Fruit fly (Drosophila melanogaster) whole organism, pupa: ENCODE measurements around the gene CG33111.

Experiments
- CG10348 ChIP-seq: fragments of 200-800 bp; sonication (Bioruptor generic); IDR thresholded peaks from 2 replicates; pipeline ENCODE4 v1.3.6; 2022; ENCODE audit warnings: missing biosample characterization, missing genetic modification characterization
- CG12605 ChIP-seq: fragments of 200-800 bp; sonication (Bioruptor generic); IDR thresholded peaks from 2 replicates; pipeline ENCODE4 v1.3.6; 2022; ENCODE audit warnings: missing biosample characterization, missing genetic modification characterization
- CG13204 ChIP-seq: fragments of 200-800 bp; sonication (Bioruptor generic); optimal IDR thresholded peaks from 2 replicates; lab custom pipeline; 2018; ENCODE audit warnings: missing biosample characterization, mild to moderate bottlenecking, missing genetic modification characterization, moderate library complexity
- CG14655 ChIP-seq: fragments of 200-800 bp; sonication (Bioruptor generic); optimal IDR thresholded peaks from 3 replicates; lab custom pipeline; 2017; ENCODE audit warnings: mild to moderate bottlenecking, missing biosample characterization, missing genetic modification reagents, missing genetic modification characterization
- CG15710 ChIP-seq: fragments of 200-800 bp; sonication (Bioruptor generic); optimal IDR thresholded peaks from 2 replicates; lab custom pipeline; 2018; ENCODE audit warnings: missing biosample characterization, mild to moderate bottlenecking, missing genetic modification characterization, moderate library complexity
- CG17806 ChIP-seq: fragments of 200-800 bp; sonication (Bioruptor generic); optimal IDR thresholded peaks from 2 replicates; lab custom pipeline; 2018; ENCODE audit warnings: missing biosample characterization, mild to moderate bottlenecking, missing genetic modification characterization, moderate library complexity
- CG32121 ChIP-seq: fragments of 200-800 bp; sonication (Bioruptor generic); IDR thresholded peaks from 2 replicates; pipeline ENCODE4 v1.3.6; 2022; ENCODE audit warnings: missing biosample characterization, missing genetic modification characterization
- CG34367 ChIP-seq: fragments of 200-800 bp; sonication (Bioruptor generic); optimal IDR thresholded peaks from 2 replicates; lab custom pipeline; 2018; ENCODE audit warnings: missing biosample characterization, mild to moderate bottlenecking, missing genetic modification characterization
- CG4496 ChIP-seq: fragments of 200-800 bp; sonication (Bioruptor generic); IDR thresholded peaks from 3 replicates; pipeline ENCODE4 v1.3.6; 2022; ENCODE audit warnings: missing biosample characterization, missing genetic modification characterization
- CG8159 ChIP-seq: fragments of 200-800 bp; sonication (Bioruptor generic); optimal IDR thresholded peaks from 3 replicates; lab custom pipeline; 2018; ENCODE audit warnings: missing biosample characterization, mild to moderate bottlenecking, missing genetic modification characterization, moderate library complexity
- CG8301 ChIP-seq: fragments of 200-800 bp; sonication (Bioruptor generic); optimal IDR thresholded peaks from 2 replicates; lab custom pipeline; 2018; ENCODE audit warnings: missing biosample characterization, mild to moderate bottlenecking, missing genetic modification characterization
- CG9948 ChIP-seq: fragments of 200-800 bp; sonication (Bioruptor generic); optimal IDR thresholded peaks from 2 replicates; lab custom pipeline; 2018; ENCODE audit warnings: missing biosample characterization, mild to moderate bottlenecking, missing genetic modification characterization, moderate library complexity
- D1 ChIP-seq: fragments of 200-800 bp; sonication (Bioruptor generic); optimal IDR thresholded peaks from 2 replicates; lab custom pipeline; 2018; ENCODE audit warnings: missing biosample characterization, mild to moderate bottlenecking, missing genetic modification characterization, moderate library complexity
- EcR ChIP-seq: fragments of 200-800 bp; sonication (Bioruptor generic); optimal IDR thresholded peaks from 3 replicates; lab custom pipeline; 2019; ENCODE audit warnings: missing biosample characterization, missing genetic modification characterization, mild to moderate bottlenecking, moderate library complexity, missing genetic modification reagents
- Ets98B ChIP-seq: fragments of 200-800 bp; sonication (Bioruptor generic); IDR thresholded peaks from 2 replicates; pipeline ENCODE4 v1.3.6; 2022; ENCODE audit warnings: missing biosample characterization, missing genetic modification characterization
- Pif1A ChIP-seq: fragments of 200-800 bp; sonication (Bioruptor generic); optimal IDR thresholded peaks from 3 replicates; lab custom pipeline; 2016; ENCODE audit warnings: missing biosample characterization, missing genetic modification characterization
- Pif1B ChIP-seq: fragments of 200-800 bp; sonication (Bioruptor generic); optimal IDR thresholded peaks from 3 replicates; lab custom pipeline; 2016; ENCODE audit warnings: missing biosample characterization, missing genetic modification characterization
- Snoo ChIP-seq: fragments of 200-800 bp; sonication (Bioruptor generic); optimal IDR thresholded peaks from 3 replicates; lab custom pipeline; 2017; ENCODE audit warnings: missing biosample characterization, mild to moderate bottlenecking, missing genetic modification characterization, inconsistent platforms
- fd96Ca ChIP-seq: fragments of 200-800 bp; sonication (Bioruptor generic); IDR thresholded peaks from 3 replicates; pipeline ENCODE4 v1.3.6; 2022; ENCODE audit warnings: missing biosample characterization, missing genetic modification characterization
- gl ChIP-seq: fragments of 200-800 bp; sonication (Bioruptor generic); optimal IDR thresholded peaks from 2 replicates; lab custom pipeline; 2018; ENCODE audit warnings: missing biosample characterization, mild to moderate bottlenecking, missing genetic modification characterization
- rn ChIP-seq: fragments of 200-800 bp; sonication (Bioruptor generic); IDR thresholded peaks from 2 replicates; pipeline ENCODE4 v1.3.6; 2022; ENCODE audit warnings: missing biosample characterization, missing genetic modification characterization

Gene CG33111

dm6 chr3R:23767417-23767853, 51.6 kb downstream of the CG33111 start, which contains the start of the genes CG10214 and CG10375:
Gene CG10214 (minus strand): TSS chr3R:23767488.
Gene CG10375 (plus strand): TSS chr3R:23767712.
- TF ChIP-seq CG4496 (GFP tag; lab: Robert Waterston, UW) (peak; percentile 75), CG13204 (no peak), rn (GFP tag; lab: Robert Waterston, UW) (no peak), CG32121 (GFP tag; lab: Robert Waterston, UW) (peak; percentile 65), D1 (tag; lab: Kevin White, UChicago) (no peak), CG14655 (GFP tag; lab: Kevin White, UChicago) (no peak), CG8159 (tag; lab: Kevin White, UChicago) (peak; percentile 61), Snoo (tag; lab: Kevin White, UChicago) (peak; percentile 48), CG10348 (GFP tag; lab: Robert Waterston, UW) (no peak), gl (tag; lab: Kevin White, UChicago) (peak; percentile 26), CG34367 (tag; lab: Kevin White, UChicago) (peak; percentile 14), CG9948 (peak; percentile 29), fd96Ca (GFP tag; lab: Robert Waterston, UW) (peak; percentile 67; the same call in 1 of the 3 replicates), CG15710 (tag; lab: Kevin White, UChicago) (peak; percentile 55), Ets98B (GFP tag; lab: Robert Waterston, UW) (peak; percentile 64), CG12605 (GFP tag; lab: Robert Waterston, UW) (peak; percentile 34; the same call in 1 of the 2 replicates), Pif1B (GFP tag; lab: Kevin White, UChicago) (no peak), CG17806 (tag; lab: Kevin White, UChicago) (peak; percentile 51), Pif1A (GFP tag; lab: Kevin White, UChicago) (no peak), EcR (GFP tag; lab: Kevin White, UChicago) (no peak), CG8301 (peak; percentile 62)
- TF ChIP-seq, all 21 proteins: peak for 13

dm6 chr3R:23763622-23764273, 55.3 kb downstream of the CG33111 start, which contains the start of gene Lsd-1:
Gene Lsd-1 (plus strand): TSS chr3R:23763857.
- peak; percentile 22; the same call in 1 of the 2 replicates for TF ChIP-seq Ets98B (GFP tag; lab: Robert Waterston, UW)
- no peak; the same call in 1 of the 2 replicates for TF ChIP-seq CG12605 (GFP tag; lab: Robert Waterston, UW)
- TF ChIP-seq Pif1B (GFP tag; lab: Kevin White, UChicago), result peak; percentile 5
- peak; percentile 71 for TF ChIP-seq gl (tag; lab: Kevin White, UChicago)
- TF ChIP-seq Pif1A (GFP tag; lab: Kevin White, UChicago), result peak; percentile 20
- TF ChIP-seq CG32121 (GFP tag; lab: Robert Waterston, UW), result peak; percentile 50
- peak; percentile 36; the same call in 1 of the 3 replicates for TF ChIP-seq CG4496 (GFP tag; lab: Robert Waterston, UW)
- peak; percentile 62 for TF ChIP-seq CG15710 (tag; lab: Kevin White, UChicago)
- TF ChIP-seq Snoo (tag; lab: Kevin White, UChicago), result peak; percentile 21
- no peak for TF ChIP-seq CG14655 (GFP tag; lab: Kevin White, UChicago)
- no peak for TF ChIP-seq D1 (tag; lab: Kevin White, UChicago)
- TF ChIP-seq CG8159 (tag; lab: Kevin White, UChicago), result peak; percentile 75
- peak; percentile 43 for TF ChIP-seq CG34367 (tag; lab: Kevin White, UChicago)
- peak; percentile 41 for TF ChIP-seq CG8301
- TF ChIP-seq EcR (GFP tag; lab: Kevin White, UChicago), result peak; percentile 80
- peak; percentile 33 for TF ChIP-seq CG9948
- TF ChIP-seq CG17806 (tag; lab: Kevin White, UChicago), result peak; percentile 47
- no peak for TF ChIP-seq rn (GFP tag; lab: Robert Waterston, UW)
- peak; percentile 28 for TF ChIP-seq CG13204
- TF ChIP-seq, all 21 proteins: peak for 15

dm6 chr3R:23763015-23763414, 56.0 kb downstream of the CG33111 start, which contains the start of gene udt:
Gene udt (minus strand): TSS chr3R:23763263.
- TF ChIP-seq CG14655 (GFP tag; lab: Kevin White, UChicago) (no peak), CG15710 (tag; lab: Kevin White, UChicago) (no peak), EcR (GFP tag; lab: Kevin White, UChicago) (no peak), Pif1A (GFP tag; lab: Kevin White, UChicago) (no peak), Snoo (tag; lab: Kevin White, UChicago) (no peak), CG12605 (GFP tag; lab: Robert Waterston, UW) (no peak), Pif1B (GFP tag; lab: Kevin White, UChicago) (no peak), CG10348 (GFP tag; lab: Robert Waterston, UW) (no peak), CG32121 (GFP tag; lab: Robert Waterston, UW) (no peak), CG8159 (tag; lab: Kevin White, UChicago) (no peak), CG9948 (no peak), gl (tag; lab: Kevin White, UChicago) (no peak), CG8301 (no peak), D1 (tag; lab: Kevin White, UChicago) (no peak), Ets98B (GFP tag; lab: Robert Waterston, UW) (no peak), CG4496 (GFP tag; lab: Robert Waterston, UW) (no peak), CG13204 (no peak), rn (GFP tag; lab: Robert Waterston, UW) (no peak), CG17806 (tag; lab: Kevin White, UChicago) (no peak), CG34367 (tag; lab: Kevin White, UChicago) (no peak)
- TF ChIP-seq, all 21 proteins: peak for 0

- TF ChIP-seq rn (GFP tag; lab: Robert Waterston, UW), result no peak
- no peak for TF ChIP-seq CG14655 (GFP tag; lab: Kevin White, UChicago)
- TF ChIP-seq CG8159 (tag; lab: Kevin White, UChicago), result no peak
- peak; percentile 32 for TF ChIP-seq Snoo (tag; lab: Kevin White, UChicago)
Observed at dm6 chr3R:23760219-23761018, 58.6 kb downstream of the CG33111 start, which contains the start of gene SdhD. Gene SdhD (minus strand): TSS chr3R:23760600.
